Fruit fly (Drosophila melanogaster): Measurements from ENCODE around the gene Hakai.

Gene Hakai

DNA sequence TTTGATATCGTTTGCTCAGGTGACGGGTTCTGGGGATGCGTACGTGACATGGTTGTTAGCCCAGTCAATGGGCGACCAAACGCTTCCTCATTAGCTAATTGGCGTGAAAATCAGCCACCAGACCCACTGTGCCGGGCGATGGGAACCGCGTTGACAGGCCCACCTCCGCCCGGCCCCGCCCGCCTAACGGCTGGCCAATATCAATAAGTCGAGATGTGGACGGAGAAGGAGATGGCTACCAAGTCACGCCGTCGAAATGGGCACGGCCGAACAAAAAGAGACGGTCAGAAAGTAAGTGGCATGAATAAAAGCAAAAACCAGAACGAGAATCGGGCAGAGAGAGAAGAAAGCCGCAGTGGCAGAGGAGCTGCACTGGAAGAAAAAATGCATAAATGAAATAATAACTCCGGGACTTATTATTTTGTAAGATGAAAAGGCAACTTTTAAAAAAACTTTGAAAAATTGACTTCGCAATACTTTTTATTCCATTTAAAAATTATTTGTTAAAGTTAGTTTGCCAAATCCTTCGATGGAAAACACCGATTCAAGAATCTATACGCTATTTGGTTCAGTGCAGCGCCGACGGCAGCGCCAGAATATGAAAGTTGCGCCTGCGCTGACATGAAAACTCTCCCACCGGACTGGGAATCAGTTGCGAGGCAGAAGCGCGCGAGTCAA, 44.4 kb downstream of the Hakai start, which contains the start of gene CG13082 (continued):
- TF ChIP-seq CG13287 (GFP tag; IDR thresholded peaks at IDR 0.05; ENCODE audit: partially characterized antibody) = no peak
- TF ChIP-seq Sox100B (GFP tag; optimal IDR thresholded peaks at IDR 0.05) = peak; percentile 48
- peak; percentile 5 for TF ChIP-seq CG12659 (GFP tag; optimal IDR thresholded peaks at IDR 0.05)
- TF ChIP-seq dysf (GFP tag; IDR thresholded peaks at IDR 0.05) = 0 out of 3 replicates have a peak, but pooled peaks have one; percentile 17
- TF ChIP-seq D (optimal IDR thresholded peaks at IDR 0.05) = no peak
- peak; percentile 75 for TF ChIP-seq D (GFP tag; optimal IDR thresholded peaks at IDR 0.05)
- TF ChIP-seq Eip74EF (GFP tag; optimal IDR thresholded peaks at IDR 0.05) = no peak
- no peak for TF ChIP-seq CG13624 (GFP tag; optimal IDR thresholded peaks at IDR 0.05)
- peak; percentile 41 for TF ChIP-seq Atf-2 (GFP tag; optimal IDR thresholded peaks at IDR 0.05)
- 0 out of 3 replicates have a peak, but pooled peaks have one; percentile 11 for TF ChIP-seq H15 (GFP tag; IDR thresholded peaks at IDR 0.05)
- TF ChIP-seq D19A (tag; optimal IDR thresholded peaks at IDR 0.05) = peak; percentile 62
- TF ChIP-seq pan (optimal IDR thresholded peaks at IDR 0.05) = no peak
- TF ChIP-seq pan (GFP tag; optimal IDR thresholded peaks at IDR 0.05 in 1 of 2, IDR thresholded peaks at IDR 0.05 in 1 of 2) = no peak
- no peak for TF ChIP-seq Dp (GFP tag; optimal IDR thresholded peaks at IDR 0.05)
- no peak for TF ChIP-seq ham (GFP tag; IDR thresholded peaks at IDR 0.05)
- no peak for TF ChIP-seq ems (GFP tag; optimal IDR thresholded peaks at IDR 0.05)
- peak; percentile 6 for TF ChIP-seq Mad (GFP tag; optimal IDR thresholded peaks at IDR 0.05)
- TF ChIP-seq twi (tag; optimal IDR thresholded peaks at IDR 0.05) = peak; percentile 39
- peak; percentile 65 for TF ChIP-seq crol (GFP tag; IDR thresholded peaks at IDR 0.05)
- no peak for TF ChIP-seq HLH54F (GFP tag; optimal IDR thresholded peaks at IDR 0.05)
- peak; percentile 45 for TF ChIP-seq CG17328 (GFP tag; IDR thresholded peaks at IDR 0.05)
- TF ChIP-seq lmd (GFP tag; IDR thresholded peaks at IDR 0.05) = peak; percentile 49; the same call in 1 of the 2 replicates
- peak; percentile 93 for TF ChIP-seq sens (GFP tag)
- TF ChIP-seq CG11723 (GFP tag; optimal IDR thresholded peaks at IDR 0.05) = peak; percentile 35
- TF ChIP-seq row (GFP tag; IDR thresholded peaks at IDR 0.05) = peak; percentile 61
- peak; percentile 16 for TF ChIP-seq CG9437 (GFP tag; optimal IDR thresholded peaks at IDR 0.05)
- TF ChIP-seq CG18619 (GFP tag; optimal IDR thresholded peaks at IDR 0.05) = no peak
- peak; percentile 29 for TF ChIP-seq lilli (GFP tag; optimal IDR thresholded peaks at IDR 0.05)
- no peak for TF ChIP-seq CG8478 (optimal IDR thresholded peaks at IDR 0.05)
- no peak for TF ChIP-seq scrt (GFP tag; optimal IDR thresholded peaks at IDR 0.05)
- TF ChIP-seq gsb-n (tag; optimal IDR thresholded peaks at IDR 0.05) = peak; percentile 77
- peak; percentile 73 for TF ChIP-seq kni (GFP tag; optimal IDR thresholded peaks at IDR 0.05)
- TF ChIP-seq bcd (GFP tag; optimal IDR thresholded peaks at IDR 0.05) = peak; percentile 39
- peak; percentile 61 for TF ChIP-seq CG4820 (GFP tag; optimal IDR thresholded peaks at IDR 0.05)
- peak; percentile 35; the same call in 1 of the 3 replicates for TF ChIP-seq tgo (GFP tag; IDR thresholded peaks at IDR 0.05)
- peak; percentile 50 for TF ChIP-seq Oli (tag; optimal IDR thresholded peaks at IDR 0.05)
- TF ChIP-seq CoRest (tag; optimal IDR thresholded peaks at IDR 0.05) = peak; percentile 61
- TF ChIP-seq Hr39 (optimal IDR thresholded peaks at IDR 0.05) = peak; percentile 6
- TF ChIP-seq Fer3 (tag; optimal IDR thresholded peaks at IDR 0.05) = no peak
- TF ChIP-seq ewg (GFP tag; optimal IDR thresholded peaks at IDR 0.05) = peak; percentile 52
- no peak for TF ChIP-seq CG4282 (GFP tag; optimal IDR thresholded peaks at IDR 0.05)
- no peak; the same call in 1 of the 2 replicates for TF ChIP-seq CG10366 (GFP tag; IDR thresholded peaks at IDR 0.05)
- peak; percentile 23 for TF ChIP-seq CG15696 (tag; optimal IDR thresholded peaks at IDR 0.05)
- TF ChIP-seq cad (GFP tag; optimal IDR thresholded peaks at IDR 0.05) = no peak
- TF ChIP-seq CG12744 (GFP tag; optimal IDR thresholded peaks at IDR 0.05) = no peak
- TF ChIP-seq croc (GFP tag; conservative IDR thresholded peaks at IDR 0.05) = peak; percentile 50
- TF ChIP-seq CG10274 (GFP tag; optimal IDR thresholded peaks at IDR 0.05) = no peak
- TF ChIP-seq dmrt99B (tag; optimal IDR thresholded peaks at IDR 0.05) = peak; percentile 54
- TF ChIP-seq oc (tag; optimal IDR thresholded peaks at IDR 0.05) = peak; percentile 50
- TF ChIP-seq CG6654 (GFP tag; optimal IDR thresholded peaks at IDR 0.05) = peak; percentile 33
- TF ChIP-seq unpg (GFP tag; optimal IDR thresholded peaks at IDR 0.05) = peak; percentile 63

Data from whole organism, embryonic.